Worm (Caenorhabditis elegans) whole organism, L1 larva: ENCODE results near the gene erd-2.2.

Experiments used
- ces-1 ChIP-seq: fragments of 150-350 bp; optimal IDR thresholded peaks from 2 replicates; lab custom pipeline; 2014; ENCODE audit warnings: missing biosample characterization, missing genetic modification reagents, missing genetic modification characterization
- snpc-4 ChIP-seq: fragments of 150-350 bp; optimal IDR thresholded peaks from 2 replicates; lab custom pipeline; 2014; ENCODE audit warnings: missing biosample characterization, missing genetic modification characterization

- TF ChIP-seq snpc-4 (no peak), ces-1 (GFP tag; lab: Kevin White, UChicago) (no peak)
Observed at ce11 chrIII:5895913-5896312, 10.9 kb upstream of the erd-2.2 start, which contains the start of gene pxl-1.
